Fruit fly (Drosophila melanogaster) whole organism, prepupa: ENCODE results near the gene CG11523.

Experiments used
- CG10631 ChIP-seq: fragments of 200-800 bp; sonication (Bioruptor generic); optimal IDR thresholded peaks from 2 replicates; lab custom pipeline; 2016; ENCODE audit warnings: missing biosample characterization, missing genetic modification characterization
- CG10669 ChIP-seq: fragments of 200-800 bp; sonication (Bioruptor generic); optimal IDR thresholded peaks from 3 replicates; lab custom pipeline; 2018; ENCODE audit warnings: missing biosample characterization, mild to moderate bottlenecking, missing genetic modification characterization, moderate library complexity
- CG11294 ChIP-seq: fragments of 200-800 bp; sonication (Bioruptor generic); IDR thresholded peaks from 2 replicates; pipeline ENCODE4 v1.3.6; 2022; ENCODE audit warnings: missing biosample characterization, missing genetic modification characterization
- CG11902 ChIP-seq: fragments of 200-800 bp; sonication (Bioruptor generic); optimal IDR thresholded peaks from 3 replicates; lab custom pipeline; 2016; ENCODE audit warnings: missing biosample characterization, missing genetic modification characterization
- CG15336 ChIP-seq: fragments of 200-800 bp; sonication (Bioruptor generic); IDR thresholded peaks from 2 replicates; pipeline ENCODE4 v1.3.6; 2022; ENCODE audit warnings: missing biosample characterization, missing genetic modification characterization
- CG16779 ChIP-seq: fragments of 200-800 bp; sonication (Bioruptor generic); optimal IDR thresholded peaks from 3 replicates; lab custom pipeline; 2017; ENCODE audit warnings: missing biosample characterization, mild to moderate bottlenecking, missing genetic modification characterization
- CG3032 ChIP-seq: fragments of 200-800 bp; optimal IDR thresholded peaks from 2 replicates; lab custom pipeline; 2019; ENCODE audit warnings: missing biosample characterization, mild to moderate bottlenecking, missing genetic modification characterization, moderate library complexity
- CG31627 ChIP-seq: fragments of 200-800 bp; sonication (Bioruptor generic); optimal IDR thresholded peaks from 3 replicates; lab custom pipeline; 2016; ENCODE audit warnings: missing biosample characterization, missing genetic modification characterization
- CG32006 ChIP-seq: fragments of 200-800 bp; sonication (Bioruptor generic); optimal IDR thresholded peaks from 3 replicates; lab custom pipeline; 2017; ENCODE audit warnings: missing biosample characterization, mild to moderate bottlenecking, missing genetic modification characterization
- CG34406 ChIP-seq: fragments of 200-800 bp; sonication (Bioruptor generic); optimal IDR thresholded peaks from 3 replicates; lab custom pipeline; 2016; ENCODE audit warnings: missing biosample characterization, missing genetic modification characterization
- CG3919 ChIP-seq: fragments of 200-800 bp; sonication (Bioruptor generic); optimal IDR thresholded peaks from 3 replicates; lab custom pipeline; 2016; ENCODE audit warnings: missing biosample characterization, missing genetic modification characterization
- CG6163 ChIP-seq: fragments of 200-800 bp; sonication (Bioruptor generic); IDR thresholded peaks from 3 replicates; pipeline ENCODE4 v1.3.6; 2022; ENCODE audit warnings: missing biosample characterization, missing genetic modification characterization
- CG6276 ChIP-seq: fragments of 200-800 bp; sonication (Bioruptor generic); optimal IDR thresholded peaks from 2 replicates; lab custom pipeline; 2017; ENCODE audit warnings: missing biosample characterization, mild to moderate bottlenecking, missing genetic modification characterization
- CG6792 ChIP-seq: fragments of 200-800 bp; sonication (Bioruptor generic); optimal IDR thresholded peaks from 3 replicates; lab custom pipeline; 2016; ENCODE audit warnings: missing biosample characterization, missing genetic modification characterization
- CG6854 ChIP-seq: fragments of 200-800 bp; sonication (Bioruptor generic); optimal IDR thresholded peaks from 2 replicates; lab custom pipeline; 2017; ENCODE audit warnings: missing biosample characterization, mild to moderate bottlenecking, missing genetic modification characterization
- CG7368 ChIP-seq: fragments of 200-800 bp; sonication (Bioruptor generic); optimal IDR thresholded peaks from 3 replicates; lab custom pipeline; 2016; ENCODE audit warnings: missing biosample characterization, missing genetic modification characterization
- CG8119 ChIP-seq: fragments of 200-800 bp; sonication (Bioruptor generic); IDR thresholded peaks from 3 replicates; pipeline ENCODE4 v1.3.6; 2022; ENCODE audit warnings: missing biosample characterization, missing genetic modification characterization
- CG8319 ChIP-seq: fragments of 200-800 bp; sonication (Bioruptor generic); optimal IDR thresholded peaks from 3 replicates; lab custom pipeline; 2016; ENCODE audit warnings: missing biosample characterization, missing genetic modification characterization
- CG8632 ChIP-seq: fragments of 200-800 bp; sonication (Bioruptor generic); optimal IDR thresholded peaks from 3 replicates; lab custom pipeline; 2016; ENCODE audit warnings: missing biosample characterization, missing genetic modification characterization
- CG9139 ChIP-seq: fragments of 200-800 bp; sonication (Bioruptor generic); optimal IDR thresholded peaks from 3 replicates; lab custom pipeline; 2017; ENCODE audit warnings: missing biosample characterization, mild to moderate bottlenecking, missing genetic modification characterization
- Eip75B ChIP-seq: fragments of 200-800 bp; sonication (Bioruptor generic); optimal IDR thresholded peaks from 3 replicates; lab custom pipeline; 2016; ENCODE audit warnings: missing biosample characterization, missing genetic modification characterization
- Eip78C ChIP-seq: fragments of 200-800 bp; sonication (Bioruptor generic); peaks from one replicate; lab custom pipeline; 2016; ENCODE audit warnings: missing biosample characterization, missing genetic modification characterization
- Eip93F ChIP-seq: fragments of 200-800 bp; sonication (Bioruptor generic); optimal IDR thresholded peaks from 2 replicates; lab custom pipeline; 2016; ENCODE audit warnings: missing biosample characterization, mild to moderate bottlenecking, missing genetic modification characterization
- Ets21C ChIP-seq: fragments of 200-800 bp; sonication (Bioruptor generic); optimal IDR thresholded peaks from 3 replicates; lab custom pipeline; 2016; ENCODE audit warnings: missing biosample characterization, missing genetic modification characterization
- Ets96B ChIP-seq: fragments of 200-800 bp; optimal IDR thresholded peaks from 2 replicates; lab custom pipeline; 2019; ENCODE audit warnings: missing biosample characterization, mild to moderate bottlenecking, missing genetic modification characterization, moderate library complexity
- Hr39 ChIP-seq: fragments of 200-800 bp; sonication (Bioruptor generic); optimal IDR thresholded peaks from 2 replicates; lab custom pipeline; 2016; ENCODE audit warnings: missing biosample characterization, missing genetic modification characterization
- Hr4 ChIP-seq: fragments of 200-800 bp; sonication (Bioruptor generic); optimal IDR thresholded peaks from 3 replicates; lab custom pipeline; 2016; ENCODE audit warnings: missing biosample characterization, missing genetic modification characterization
- Lpt ChIP-seq: fragments of 200-800 bp; sonication (Bioruptor generic); optimal IDR thresholded peaks from 3 replicates; lab custom pipeline; 2016; ENCODE audit warnings: missing biosample characterization, missing genetic modification characterization
- Met ChIP-seq: fragments of 200-800 bp; sonication (Bioruptor generic); optimal IDR thresholded peaks from 3 replicates; lab custom pipeline; 2016; ENCODE audit warnings: missing biosample characterization, missing genetic modification characterization
- OdsH ChIP-seq: fragments of 200-800 bp; sonication (Bioruptor generic); optimal IDR thresholded peaks from 3 replicates; lab custom pipeline; 2016; ENCODE audit warnings: missing biosample characterization, missing genetic modification characterization
- Smox ChIP-seq: fragments of 200-800 bp; sonication (Bioruptor generic); optimal IDR thresholded peaks from 3 replicates; lab custom pipeline; 2016; ENCODE audit warnings: missing biosample characterization, missing genetic modification characterization
- Sox102F ChIP-seq: fragments of 200-800 bp; sonication (Bioruptor generic); optimal IDR thresholded peaks from 2 replicates; lab custom pipeline; 2016; ENCODE audit warnings: missing biosample characterization, mild to moderate bottlenecking, missing genetic modification characterization
- Sox14 ChIP-seq: fragments of 200-800 bp; sonication (Bioruptor generic); optimal IDR thresholded peaks from 3 replicates; lab custom pipeline; 2016; ENCODE audit warnings: missing biosample characterization, missing genetic modification characterization
- Sox15 ChIP-seq: fragments of 200-800 bp; sonication (Bioruptor generic); optimal IDR thresholded peaks from 3 replicates; lab custom pipeline; 2016; ENCODE audit warnings: missing biosample characterization, missing genetic modification characterization
- achi ChIP-seq: fragments of 200-800 bp; sonication (Bioruptor generic); optimal IDR thresholded peaks from 3 replicates; lab custom pipeline; 2016; ENCODE audit warnings: missing biosample characterization, missing genetic modification characterization
- acj6 ChIP-seq: fragments of 200-800 bp; sonication (Bioruptor generic); optimal IDR thresholded peaks from 3 replicates; lab custom pipeline; 2016; ENCODE audit warnings: missing biosample characterization, missing genetic modification characterization
- cyc ChIP-seq: fragments of 200-800 bp; sonication (Bioruptor generic); optimal IDR thresholded peaks from 3 replicates; lab custom pipeline; 2016; ENCODE audit warnings: missing biosample characterization, missing genetic modification characterization
- eg ChIP-seq: fragments of 200-800 bp; sonication (Bioruptor generic); IDR thresholded peaks from 3 replicates; pipeline ENCODE4 v1.3.6; 2022; ENCODE audit warnings: missing biosample characterization, missing genetic modification characterization
- esn ChIP-seq: fragments of 200-800 bp; sonication (Bioruptor generic); optimal IDR thresholded peaks from 2 replicates; lab custom pipeline; 2016; ENCODE audit warnings: missing biosample characterization, mild to moderate bottlenecking, missing genetic modification characterization, moderate library complexity
- fd85E ChIP-seq: fragments of 200-800 bp; sonication (Bioruptor generic); optimal IDR thresholded peaks from 3 replicates; lab custom pipeline; 2016; ENCODE audit warnings: missing biosample characterization, missing genetic modification characterization
- fkh ChIP-seq: fragments of 200-800 bp; sonication (Bioruptor generic); optimal IDR thresholded peaks from 3 replicates; lab custom pipeline; 2017; ENCODE audit warnings: missing biosample characterization, mild to moderate bottlenecking, missing genetic modification characterization, moderate library complexity
- net ChIP-seq: fragments of 200-800 bp; sonication (Bioruptor generic); optimal IDR thresholded peaks from 3 replicates; lab custom pipeline; 2016; ENCODE audit warnings: missing biosample characterization, missing genetic modification characterization
- pdm3 ChIP-seq: fragments of 200-800 bp; sonication (Bioruptor generic); optimal IDR thresholded peaks from 3 replicates; lab custom pipeline; 2016; ENCODE audit warnings: missing biosample characterization, missing genetic modification characterization
- salr ChIP-seq, 2 experiments: fragments of 200-800 bp; sonication (Bioruptor generic); optimal IDR thresholded peaks; 3 replicates each; lab custom pipeline; 2016 to 2018; ENCODE audit warnings: missing biosample characterization in 2 of 2, missing genetic modification characterization in 2 of 2, mild to moderate bottlenecking in 1 of 2
- spab ChIP-seq: fragments of 200-800 bp; sonication (Bioruptor generic); optimal IDR thresholded peaks from 2 replicates; lab custom pipeline; 2017; ENCODE audit warnings: missing biosample characterization, mild to moderate bottlenecking, missing genetic modification characterization, missing genetic modification reagents
- ss ChIP-seq, 2 experiments: fragments of 200-800 bp; sonication (Bioruptor generic); optimal IDR thresholded peaks; 2 replicates in 1 of 2; 3 replicates in 1 of 2; lab custom pipeline; 2017 to 2018; ENCODE audit warnings: mild to moderate bottlenecking in 2 of 2, missing biosample characterization in 2 of 2, missing genetic modification characterization in 2 of 2, moderate library complexity in 1 of 2

Gene CG11523

dm6 chr3L:22275989-22276388 is 9.5 kb upstream of the CG11523 start (continued):
- TF ChIP-seq cyc (no peak), fkh (no peak), OdsH (GFP tag; lab: Kevin White, UChicago) (peak; percentile 23), ss (GFP tag; optimal IDR thresholded peaks at IDR 0.05; lab: Kevin White, UChicago) (no peak)

dm6 chr3L:22273529-22274301 is 7.2 kb upstream of the CG11523 start, which contains the start of gene Srpk79D:
TSS of gene Srpk79D (plus strand) at chr3L:22273985.
- TF ChIP-seq CG3032 (no peak), fd85E (GFP tag; lab: Kevin White, UChicago) (no peak), Met (GFP tag; lab: Kevin White, UChicago) (peak; percentile 7), CG31627 (peak; percentile 1), achi (no peak), esn (peak; percentile 4), Lpt (no peak), Hr39 (peak; percentile 19), Eip78C (GFP tag; lab: Kevin White, UChicago) (peak; percentile 56), Smox (peak; percentile 4)
- TF ChIP-seq, all 60 proteins: peak for 6

- TF ChIP-seq CG31627: peak; percentile 42
- TF ChIP-seq CG11294 (GFP tag; lab: Robert Waterston, UW): no peak
- TF ChIP-seq CG10669 (GFP tag; lab: Kevin White, UChicago): no peak
- no peak for TF ChIP-seq acj6 (GFP tag; lab: Kevin White, UChicago)
- no peak for TF ChIP-seq CG6276 (GFP tag; lab: Kevin White, UChicago)
- TF ChIP-seq salr (GFP tag; optimal IDR thresholded peaks at IDR 0.05; lab: Kevin White, UChicago): no peak
- TF ChIP-seq CG15336: no peak
- peak; percentile 7 for TF ChIP-seq Smox
- peak; percentile 39 for TF ChIP-seq esn
- TF ChIP-seq Ets21C (GFP tag; lab: Kevin White, UChicago): peak; percentile 27
- TF ChIP-seq CG10631 (GFP tag; lab: Kevin White, UChicago): no peak
- no peak for TF ChIP-seq Eip93F
- no peak for TF ChIP-seq Sox14 (GFP tag; lab: Kevin White, UChicago)
- no peak for TF ChIP-seq achi
- TF ChIP-seq CG34406 (GFP tag; lab: Kevin White, UChicago): peak; percentile 6
- no peak for TF ChIP-seq CG7368 (GFP tag; lab: Kevin White, UChicago)
- peak; percentile 38 for TF ChIP-seq CG32006
- TF ChIP-seq CG6792 (GFP tag; lab: Kevin White, UChicago): no peak
- TF ChIP-seq spab: no peak
- no peak for TF ChIP-seq CG8119 (GFP tag; lab: Robert Waterston, UW)
- TF ChIP-seq CG6163 (GFP tag; lab: Robert Waterston, UW): peak; percentile 47; the same call in 1 of the 3 replicates
- TF ChIP-seq CG3919 (GFP tag; lab: Kevin White, UChicago): peak; percentile 52
- TF ChIP-seq Hr4: peak; percentile 10
- TF ChIP-seq CG16779 (tag; lab: Kevin White, UChicago): peak; percentile 57
- no peak for TF ChIP-seq Sox15 (GFP tag; lab: Kevin White, UChicago)
- TF ChIP-seq Sox102F (GFP tag; lab: Kevin White, UChicago): peak; percentile 17
- no peak for TF ChIP-seq CG3032
- TF ChIP-seq CG9139: no peak
- peak; percentile 65; the same call in 2 of the 3 replicates for TF ChIP-seq eg (GFP tag; lab: Robert Waterston, UW)
- peak; percentile 42 for TF ChIP-seq Eip75B (GFP tag; lab: Kevin White, UChicago)
- peak; percentile 21 for TF ChIP-seq cyc
- no peak for TF ChIP-seq Lpt
- TF ChIP-seq CG8632: no peak
- TF ChIP-seq CG8319: no peak
- no peak for TF ChIP-seq fkh
- no peak for TF ChIP-seq CG11902
- no peak for TF ChIP-seq Ets96B (tag; lab: Kevin White, UChicago)
- peak; percentile 14 for TF ChIP-seq net (GFP tag; lab: Kevin White, UChicago)
- peak; percentile 42 for TF ChIP-seq CG6854 (GFP tag; lab: Kevin White, UChicago)
- peak; percentile 18 for TF ChIP-seq pdm3 (GFP tag; lab: Kevin White, UChicago)
Measured at dm6 chr3L:22267248-22267957, 924 bp upstream of the CG11523 start, which contains the start of gene Csp. TSS of gene Csp (plus strand) at chr3L:22267382.
